Worm (Caenorhabditis elegans): ENCODE data around the gene T27A8.3.

ce11 chrX:16076470-16076869 lies 14.0 kb downstream of the T27A8.3 start, which contains the start of gene C30F2.4:
- no peak for TF ChIP-seq lin-11 (tag; optimal IDR thresholded peaks at IDR 0.05)
- no peak for TF ChIP-seq F13H6.1 (tag; optimal IDR thresholded peaks at IDR 0.05)
- no peak for TF ChIP-seq egl-27 (tag; optimal IDR thresholded peaks at IDR 0.05)
